Fruit fly (Drosophila melanogaster) whole organism, prepupa: ENCODE measurements around the gene bero.

ENCODE experiments used
- Blimp-1 ChIP-seq: fragments of 200-800 bp; sonication (Bioruptor generic); optimal IDR thresholded peaks from 3 replicates; lab custom pipeline; 2017; ENCODE audit warnings: missing biosample characterization, missing genetic modification characterization, mild to moderate bottlenecking, moderate library complexity, missing genetic modification reagents
- CG10631 ChIP-seq: fragments of 200-800 bp; sonication (Bioruptor generic); optimal IDR thresholded peaks from 2 replicates; lab custom pipeline; 2016; ENCODE audit warnings: missing biosample characterization, missing genetic modification characterization
- CG15336 ChIP-seq: fragments of 200-800 bp; sonication (Bioruptor generic); IDR thresholded peaks from 2 replicates; pipeline ENCODE4 v1.3.6; 2022; ENCODE audit warnings: missing biosample characterization, missing genetic modification characterization
- CG1621 ChIP-seq: fragments of 200-800 bp; sonication (Bioruptor generic); optimal IDR thresholded peaks from 3 replicates; lab custom pipeline; 2018; ENCODE audit warnings: missing biosample characterization, mild to moderate bottlenecking, missing genetic modification characterization
- CG16779 ChIP-seq: fragments of 200-800 bp; sonication (Bioruptor generic); optimal IDR thresholded peaks from 3 replicates; lab custom pipeline; 2017; ENCODE audit warnings: missing biosample characterization, mild to moderate bottlenecking, missing genetic modification characterization
- CG31627 ChIP-seq: fragments of 200-800 bp; sonication (Bioruptor generic); optimal IDR thresholded peaks from 3 replicates; lab custom pipeline; 2016; ENCODE audit warnings: missing biosample characterization, missing genetic modification characterization
- CG32006 ChIP-seq: fragments of 200-800 bp; sonication (Bioruptor generic); optimal IDR thresholded peaks from 3 replicates; lab custom pipeline; 2017; ENCODE audit warnings: missing biosample characterization, mild to moderate bottlenecking, missing genetic modification characterization
- CG34406 ChIP-seq: fragments of 200-800 bp; sonication (Bioruptor generic); optimal IDR thresholded peaks from 3 replicates; lab custom pipeline; 2016; ENCODE audit warnings: missing biosample characterization, missing genetic modification characterization
- CG3919 ChIP-seq: fragments of 200-800 bp; sonication (Bioruptor generic); optimal IDR thresholded peaks from 3 replicates; lab custom pipeline; 2016; ENCODE audit warnings: missing biosample characterization, missing genetic modification characterization
- CG4318 ChIP-seq: fragments of 200-800 bp; sonication (Bioruptor generic); optimal IDR thresholded peaks from 3 replicates; lab custom pipeline; 2017; ENCODE audit warnings: missing biosample characterization, mild to moderate bottlenecking, missing genetic modification characterization
- CG6163 ChIP-seq: fragments of 200-800 bp; sonication (Bioruptor generic); IDR thresholded peaks from 3 replicates; pipeline ENCODE4 v1.3.6; 2022; ENCODE audit warnings: missing biosample characterization, missing genetic modification characterization
- CG6276 ChIP-seq: fragments of 200-800 bp; sonication (Bioruptor generic); optimal IDR thresholded peaks from 2 replicates; lab custom pipeline; 2017; ENCODE audit warnings: missing biosample characterization, mild to moderate bottlenecking, missing genetic modification characterization
- CG6808 ChIP-seq: fragments of 200-800 bp; sonication (Bioruptor generic); optimal IDR thresholded peaks from 3 replicates; lab custom pipeline; 2017; ENCODE audit warnings: missing biosample characterization, missing genetic modification characterization, mild to moderate bottlenecking, moderate library complexity, missing genetic modification reagents
- CG6854 ChIP-seq: fragments of 200-800 bp; sonication (Bioruptor generic); optimal IDR thresholded peaks from 2 replicates; lab custom pipeline; 2017; ENCODE audit warnings: missing biosample characterization, mild to moderate bottlenecking, missing genetic modification characterization
- CG8119 ChIP-seq: fragments of 200-800 bp; sonication (Bioruptor generic); IDR thresholded peaks from 3 replicates; pipeline ENCODE4 v1.3.6; 2022; ENCODE audit warnings: missing biosample characterization, missing genetic modification characterization
- CG9139 ChIP-seq: fragments of 200-800 bp; sonication (Bioruptor generic); optimal IDR thresholded peaks from 3 replicates; lab custom pipeline; 2017; ENCODE audit warnings: missing biosample characterization, mild to moderate bottlenecking, missing genetic modification characterization
- Eip75B ChIP-seq: fragments of 200-800 bp; sonication (Bioruptor generic); optimal IDR thresholded peaks from 3 replicates; lab custom pipeline; 2016; ENCODE audit warnings: missing biosample characterization, missing genetic modification characterization
- Eip78C ChIP-seq: fragments of 200-800 bp; sonication (Bioruptor generic); peaks from one replicate; lab custom pipeline; 2016; ENCODE audit warnings: missing biosample characterization, missing genetic modification characterization
- Eip93F ChIP-seq: fragments of 200-800 bp; sonication (Bioruptor generic); optimal IDR thresholded peaks from 2 replicates; lab custom pipeline; 2016; ENCODE audit warnings: missing biosample characterization, mild to moderate bottlenecking, missing genetic modification characterization
- Gug ChIP-seq: fragments of 200-800 bp; sonication (Bioruptor generic); IDR thresholded peaks from 2 replicates; pipeline ENCODE4 v1.3.6; 2022; ENCODE audit warnings: missing biosample characterization, missing genetic modification characterization
- Hr38 ChIP-seq: sonication (Bioruptor generic); optimal IDR thresholded peaks from 2 replicates; lab custom pipeline; 2016; ENCODE audit warnings: missing biosample characterization, missing genetic modification characterization
- Hr39 ChIP-seq: fragments of 200-800 bp; sonication (Bioruptor generic); optimal IDR thresholded peaks from 2 replicates; lab custom pipeline; 2016; ENCODE audit warnings: missing biosample characterization, missing genetic modification characterization
- Lpt ChIP-seq: fragments of 200-800 bp; sonication (Bioruptor generic); optimal IDR thresholded peaks from 3 replicates; lab custom pipeline; 2016; ENCODE audit warnings: missing biosample characterization, missing genetic modification characterization
- Met ChIP-seq: fragments of 200-800 bp; sonication (Bioruptor generic); optimal IDR thresholded peaks from 3 replicates; lab custom pipeline; 2016; ENCODE audit warnings: missing biosample characterization, missing genetic modification characterization
- Smox ChIP-seq: fragments of 200-800 bp; sonication (Bioruptor generic); optimal IDR thresholded peaks from 3 replicates; lab custom pipeline; 2016; ENCODE audit warnings: missing biosample characterization, missing genetic modification characterization
- Sox102F ChIP-seq: fragments of 200-800 bp; sonication (Bioruptor generic); optimal IDR thresholded peaks from 2 replicates; lab custom pipeline; 2016; ENCODE audit warnings: missing biosample characterization, mild to moderate bottlenecking, missing genetic modification characterization
- Sox14 ChIP-seq: fragments of 200-800 bp; sonication (Bioruptor generic); optimal IDR thresholded peaks from 3 replicates; lab custom pipeline; 2016; ENCODE audit warnings: missing biosample characterization, missing genetic modification characterization
- acj6 ChIP-seq: fragments of 200-800 bp; sonication (Bioruptor generic); optimal IDR thresholded peaks from 3 replicates; lab custom pipeline; 2016; ENCODE audit warnings: missing biosample characterization, missing genetic modification characterization
- dac ChIP-seq: fragments of 200-800 bp; sonication (Bioruptor generic); optimal IDR thresholded peaks from 2 replicates; lab custom pipeline; 2017; ENCODE audit warnings: missing biosample characterization, mild to moderate bottlenecking, missing genetic modification characterization
- dsx ChIP-seq: fragments of 200-800 bp; optimal IDR thresholded peaks from 3 replicates; lab custom pipeline; 2019; ENCODE audit warnings: missing biosample characterization, mild to moderate bottlenecking, missing genetic modification characterization, moderate library complexity; ENCODE audit not compliant: poor library complexity, severe bottlenecking
- eg ChIP-seq: fragments of 200-800 bp; sonication (Bioruptor generic); IDR thresholded peaks from 3 replicates; pipeline ENCODE4 v1.3.6; 2022; ENCODE audit warnings: missing biosample characterization, missing genetic modification characterization
- esn ChIP-seq: fragments of 200-800 bp; sonication (Bioruptor generic); optimal IDR thresholded peaks from 2 replicates; lab custom pipeline; 2016; ENCODE audit warnings: missing biosample characterization, mild to moderate bottlenecking, missing genetic modification characterization, moderate library complexity
- fd59A ChIP-seq: fragments of 200-800 bp; sonication (Bioruptor generic); optimal IDR thresholded peaks from 2 replicates; lab custom pipeline; 2017; ENCODE audit warnings: missing biosample characterization, mild to moderate bottlenecking, missing genetic modification characterization, missing genetic modification reagents
- net ChIP-seq: fragments of 200-800 bp; sonication (Bioruptor generic); optimal IDR thresholded peaks from 3 replicates; lab custom pipeline; 2016; ENCODE audit warnings: missing biosample characterization, missing genetic modification characterization
- salr ChIP-seq, 2 experiments: fragments of 200-800 bp; sonication (Bioruptor generic); optimal IDR thresholded peaks; 3 replicates each; lab custom pipeline; 2016 to 2018; ENCODE audit warnings: missing biosample characterization in 2 of 2, missing genetic modification characterization in 2 of 2, mild to moderate bottlenecking in 1 of 2
- spab ChIP-seq: fragments of 200-800 bp; sonication (Bioruptor generic); optimal IDR thresholded peaks from 2 replicates; lab custom pipeline; 2017; ENCODE audit warnings: missing biosample characterization, mild to moderate bottlenecking, missing genetic modification characterization, missing genetic modification reagents
- ss ChIP-seq, 2 experiments: fragments of 200-800 bp; sonication (Bioruptor generic); optimal IDR thresholded peaks; 2 replicates in 1 of 2; 3 replicates in 1 of 2; lab custom pipeline; 2017 to 2018; ENCODE audit warnings: mild to moderate bottlenecking in 2 of 2, missing biosample characterization in 2 of 2, missing genetic modification characterization in 2 of 2, moderate library complexity in 1 of 2
- svp ChIP-seq: fragments of 200-800 bp; sonication (Bioruptor generic); peaks from one replicate; lab custom pipeline; 2016; ENCODE audit warnings: missing biosample characterization, missing genetic modification characterization
- topi ChIP-seq: fragments of 200-800 bp; sonication (Bioruptor generic); optimal IDR thresholded peaks from 3 replicates; lab custom pipeline; 2016; ENCODE audit warnings: missing biosample characterization, missing genetic modification characterization
- vri ChIP-seq: fragments of 200-800 bp; sonication (Bioruptor generic); optimal IDR thresholded peaks from 3 replicates; lab custom pipeline; 2016; ENCODE audit warnings: missing biosample characterization, mild to moderate bottlenecking, missing genetic modification characterization

The bero gene

DNA sequence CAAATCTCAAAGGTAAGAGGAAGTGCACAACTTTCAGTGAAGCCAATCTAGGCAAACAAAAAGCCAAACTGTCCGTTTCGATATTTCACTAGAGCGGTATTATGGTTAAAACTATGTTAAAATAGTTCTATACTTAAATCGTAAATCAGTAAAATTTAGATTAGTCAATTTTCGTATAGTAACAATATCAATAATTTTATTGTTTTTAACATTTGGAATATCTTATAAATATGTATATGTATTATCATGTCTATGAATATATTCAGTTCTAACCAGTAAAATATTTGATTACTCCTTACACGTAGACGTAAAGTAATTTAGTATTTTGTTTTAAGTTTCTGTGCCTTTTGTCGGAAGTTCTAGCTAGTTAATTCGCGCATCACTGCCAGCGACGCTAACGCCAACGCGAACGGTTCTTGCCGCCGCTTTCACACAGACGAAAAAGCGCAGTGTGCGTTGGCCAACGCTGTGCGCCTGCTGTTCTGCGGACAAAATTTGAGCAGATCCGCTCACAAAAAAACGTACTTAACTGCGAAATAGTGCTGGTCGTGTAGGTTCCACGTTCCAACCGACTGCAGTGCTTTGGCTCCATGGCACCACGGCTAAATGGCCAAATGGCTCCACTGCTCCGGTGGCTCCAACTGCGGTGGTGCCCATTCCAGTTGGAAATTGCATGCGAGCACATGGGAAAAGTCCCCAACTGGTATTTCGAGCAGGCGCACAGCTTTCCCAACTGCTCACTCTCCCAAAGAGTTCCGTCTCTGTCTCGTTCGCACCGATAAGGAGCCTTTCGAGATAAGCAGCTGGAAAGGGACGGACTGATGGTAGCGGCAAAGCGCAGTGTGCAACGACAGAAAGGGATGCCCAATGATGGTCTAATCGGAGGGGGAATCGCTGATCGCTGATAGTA, 35.0 kb upstream of the bero start:
- TF ChIP-seq CG16779 (tag; lab: Kevin White, UChicago), result peak; percentile 2
- no peak for TF ChIP-seq Smox (GFP tag; lab: Kevin White, UChicago)
- TF ChIP-seq dsx, result peak; percentile 32
- peak; percentile 74 for TF ChIP-seq CG6854 (GFP tag; lab: Kevin White, UChicago)
- TF ChIP-seq CG8119, result peak; percentile 40; the same call in 1 of the 3 replicates
- TF ChIP-seq esn, result peak; percentile 20
- peak; percentile 28; the same call in 1 of the 2 replicates for TF ChIP-seq Gug (GFP tag; lab: Robert Waterston, UW)
- peak; percentile 54 for TF ChIP-seq Sox102F (GFP tag; lab: Kevin White, UChicago)
- TF ChIP-seq Blimp-1 (GFP tag; lab: Kevin White, UChicago), result no peak
- peak; percentile 34 for TF ChIP-seq CG10631 (GFP tag; lab: Kevin White, UChicago)
- TF ChIP-seq fd59A (GFP tag; lab: Kevin White, UChicago), result peak; percentile 32
- TF ChIP-seq svp (GFP tag; lab: Kevin White, UChicago), result peak; percentile 93
- peak; percentile 32 to 41 for TF ChIP-seq ss (GFP tag; optimal IDR thresholded peaks at IDR 0.05; lab: Kevin White, UChicago)
- TF ChIP-seq CG6808 (GFP tag; lab: Kevin White, UChicago), result peak; percentile 99
- no peak for TF ChIP-seq Hr39 (GFP tag; lab: Kevin White, UChicago)
- TF ChIP-seq Sox14, result peak; percentile 44
- peak; percentile 19 for TF ChIP-seq topi (GFP tag; lab: Kevin White, UChicago)
- peak; percentile 90 for TF ChIP-seq CG1621 (tag; lab: Kevin White, UChicago)
- peak; percentile 56 for TF ChIP-seq CG9139 (GFP tag; lab: Kevin White, UChicago)
- TF ChIP-seq Eip78C (GFP tag; lab: Kevin White, UChicago), result peak; percentile 59
- peak; percentile 22 for TF ChIP-seq acj6 (GFP tag; lab: Kevin White, UChicago)
- peak; percentile 44 for TF ChIP-seq CG32006 (GFP tag; lab: Kevin White, UChicago)
- no peak for TF ChIP-seq Hr38
- no peak; the same call in 1 of the 2 replicates for TF ChIP-seq CG15336 (GFP tag; lab: Robert Waterston, UW)
- TF ChIP-seq vri (GFP tag; lab: Kevin White, UChicago), result peak; percentile 85
- TF ChIP-seq CG4318, result peak; percentile 7
- TF ChIP-seq dac (GFP tag; lab: Kevin White, UChicago), result peak; percentile 3
- TF ChIP-seq Eip93F, result peak; percentile 89
- peak; percentile 37 for TF ChIP-seq CG3919
- TF ChIP-seq salr (GFP tag; optimal IDR thresholded peaks at IDR 0.05; lab: Kevin White, UChicago), result peak in 1 of 2 experiments; percentile 18
- TF ChIP-seq spab, result peak; percentile 11
- peak; percentile 73; the same call in 2 of the 3 replicates for TF ChIP-seq CG6163 (GFP tag; lab: Robert Waterston, UW)
- TF ChIP-seq CG34406 (GFP tag; lab: Kevin White, UChicago), result no peak
- TF ChIP-seq Lpt, result no peak

dm6 chr2L:20824136-20824789, 34.2 kb upstream of the bero start:
- TF ChIP-seq Eip75B (GFP tag; lab: Kevin White, UChicago) (no peak), Eip78C (GFP tag; lab: Kevin White, UChicago) (peak; percentile 33), CG4318 (no peak), CG15336 (GFP tag; lab: Robert Waterston, UW) (no peak), Lpt (no peak)

- TF ChIP-seq CG10631 (GFP tag; lab: Kevin White, UChicago) (peak; percentile 3), Sox14 (no peak), ss (GFP tag; optimal IDR thresholded peaks at IDR 0.05; lab: Kevin White, UChicago) (peak; percentile 38 to 53), svp (GFP tag; lab: Kevin White, UChicago) (peak; percentile 83), CG31627 (no peak), CG9139 (GFP tag; lab: Kevin White, UChicago) (peak; percentile 21), Blimp-1 (GFP tag; lab: Kevin White, UChicago) (no peak), CG6854 (GFP tag; lab: Kevin White, UChicago) (peak; percentile 20), CG1621 (tag; lab: Kevin White, UChicago) (peak; percentile 41), Hr38 (no peak), Met (GFP tag; lab: Kevin White, UChicago) (no peak), dsx (peak; percentile 4), eg (GFP tag; lab: Robert Waterston, UW) (peak; percentile 38; the same call in 2 of the 3 replicates), acj6 (GFP tag; lab: Kevin White, UChicago) (no peak), CG6163 (GFP tag; lab: Robert Waterston, UW) (no peak), CG15336 (GFP tag; lab: Robert Waterston, UW) (0 out of 2 replicates have a peak, but pooled peaks have one; percentile 12), CG6276 (GFP tag; lab: Kevin White, UChicago) (no peak), CG6808 (GFP tag; lab: Kevin White, UChicago) (peak; percentile 32), net (GFP tag; lab: Kevin White, UChicago) (no peak), Eip75B (GFP tag; lab: Kevin White, UChicago) (no peak), CG4318 (no peak)
- TF ChIP-seq, all 60 proteins: peak for 10
Observed at dm6 chr2L:20825265-20825664, 33.2 kb upstream of the bero start.
